Worm (Caenorhabditis elegans) whole organism, L2 larva: ENCODE results near the gene cdr-7.

Source experiments
- C34F6.9 ChIP-seq: fragments of 150-350 bp; optimal IDR thresholded peaks from 2 replicates; lab custom pipeline; 2014; ENCODE audit warnings: missing biosample characterization, missing genetic modification characterization
- R02D3.7 ChIP-seq: fragments of 150-350 bp; optimal IDR thresholded peaks from 2 replicates; lab custom pipeline; 2014; ENCODE audit warnings: missing biosample characterization, missing genetic modification characterization
- Y55F3AM.14 ChIP-seq: fragments of 200-800 bp; sonication (Bioruptor generic); optimal IDR thresholded peaks from 2 replicates; lab custom pipeline; 2018; ENCODE audit warnings: mild to moderate bottlenecking, missing genetic modification characterization, missing compliant biosample characterization
- aly-2 ChIP-seq: fragments of 150-350 bp; optimal IDR thresholded peaks from 2 replicates; lab custom pipeline; 2014; ENCODE audit warnings: missing biosample characterization, missing genetic modification characterization
- ama-1 ChIP-seq: fragments of 150-350 bp; optimal IDR thresholded peaks from 2 replicates; lab custom pipeline; 2018; ENCODE audit warnings: inconsistent platforms
- blmp-1 ChIP-seq: sonication (generic microtip); optimal IDR thresholded peaks from 2 replicates; lab custom pipeline; 2017; ENCODE audit warnings: missing genetic modification characterization, mild to moderate bottlenecking, missing compliant biosample characterization, antibody characterized with exemption, moderate library complexity; ENCODE audit not compliant: insufficient read depth
- crh-2 ChIP-seq: sonication (generic microtip); optimal IDR thresholded peaks from 2 replicates; lab custom pipeline; 2017; ENCODE audit warnings: missing biosample characterization, missing genetic modification characterization
- elt-1 ChIP-seq: fragments of 150-350 bp; optimal IDR thresholded peaks from 2 replicates; lab custom pipeline; 2014; ENCODE audit warnings: missing biosample characterization, missing genetic modification characterization
- elt-3 ChIP-seq: sonication (generic microtip); optimal IDR thresholded peaks from 2 replicates; lab custom pipeline; 2017; ENCODE audit warnings: missing biosample characterization, missing genetic modification characterization
- gmeb-1 ChIP-seq: fragments of 150-350 bp; optimal IDR thresholded peaks from 2 replicates; lab custom pipeline; 2014; ENCODE audit warnings: missing biosample characterization, missing genetic modification characterization
- lin-11 ChIP-seq: fragments of 150-350 bp; sonication (generic microtip); optimal IDR thresholded peaks from 2 replicates; lab custom pipeline; 2014; ENCODE audit warnings: missing biosample characterization, missing genetic modification characterization, inconsistent platforms, mixed read lengths
- lin-13 ChIP-seq: fragments of 150-350 bp; optimal IDR thresholded peaks from 2 replicates; lab custom pipeline; 2014; ENCODE audit warnings: missing biosample characterization, missing genetic modification reagents, missing genetic modification characterization
- lin-39 ChIP-seq: fragments of 150-350 bp; optimal IDR thresholded peaks from 2 replicates; lab custom pipeline; 2014; ENCODE audit warnings: missing biosample characterization, missing genetic modification reagents, missing genetic modification characterization
- lsy-2 ChIP-seq, 2 experiments: fragments of 150-350 bp in 1 of 2; sonication (generic microtip) in 1 of 2; optimal IDR thresholded peaks; 2 replicates each; lab custom pipeline; 2014 to 2017; ENCODE audit warnings: missing biosample characterization in 2 of 2, missing genetic modification characterization in 2 of 2
- mbf-1 ChIP-seq: sonication (generic microtip); optimal IDR thresholded peaks from 2 replicates; lab custom pipeline; 2017; ENCODE audit warnings: missing biosample characterization, missing genetic modification characterization
- mdl-1 ChIP-seq, 2 experiments: fragments of 150-350 bp in 1 of 2; sonication (generic microtip) in 1 of 2; optimal IDR thresholded peaks; 2 replicates each; lab custom pipeline; 2017; ENCODE audit warnings: missing biosample characterization in 2 of 2, missing genetic modification characterization in 2 of 2
- nhr-10 ChIP-seq: sonication (generic microtip); optimal IDR thresholded peaks from 2 replicates; lab custom pipeline; 2017; ENCODE audit warnings: missing biosample characterization, missing genetic modification characterization
- nhr-11 ChIP-seq: fragments of 150-350 bp; optimal IDR thresholded peaks from 2 replicates; lab custom pipeline; 2014; ENCODE audit warnings: missing biosample characterization, missing genetic modification characterization
- nhr-12 ChIP-seq: fragments of 150-350 bp; optimal IDR thresholded peaks from 2 replicates; lab custom pipeline; 2014; ENCODE audit warnings: missing biosample characterization, missing genetic modification characterization
- nhr-21 ChIP-seq: fragments of 150-350 bp; optimal IDR thresholded peaks from 2 replicates; lab custom pipeline; 2014; ENCODE audit warnings: missing biosample characterization, missing genetic modification characterization
- nhr-23 ChIP-seq: fragments of 150-350 bp; optimal IDR thresholded peaks from 2 replicates; lab custom pipeline; 2014; ENCODE audit warnings: missing biosample characterization, missing genetic modification reagents, missing genetic modification characterization
- nhr-237 ChIP-seq: fragments of 150-350 bp; optimal IDR thresholded peaks from 2 replicates; lab custom pipeline; 2014; ENCODE audit warnings: missing biosample characterization, missing genetic modification characterization
- nhr-25 ChIP-seq: fragments of 150-350 bp; sonication (generic microtip); optimal IDR thresholded peaks from 3 replicates; lab custom pipeline; 2014; ENCODE audit warnings: missing biosample characterization, missing genetic modification characterization
- nhr-6 ChIP-seq: fragments of 150-350 bp; optimal IDR thresholded peaks from 2 replicates; lab custom pipeline; 2014; ENCODE audit warnings: missing biosample characterization, missing genetic modification characterization
- nhr-77 ChIP-seq: fragments of 150-350 bp; optimal IDR thresholded peaks from 2 replicates; lab custom pipeline; 2014; ENCODE audit warnings: missing biosample characterization, missing genetic modification characterization
- peb-1 ChIP-seq: fragments of 150-350 bp; optimal IDR thresholded peaks from 2 replicates; lab custom pipeline; 2014; ENCODE audit warnings: missing biosample characterization, missing genetic modification characterization
- sem-4 ChIP-seq: fragments of 150-350 bp; optimal IDR thresholded peaks from 2 replicates; lab custom pipeline; 2014; ENCODE audit warnings: missing biosample characterization, missing genetic modification reagents, missing genetic modification characterization
- skn-1 ChIP-seq: sonication (generic microtip); optimal IDR thresholded peaks from 2 replicates; lab custom pipeline; 2017; ENCODE audit warnings: missing biosample characterization, missing genetic modification characterization
- sma-9 ChIP-seq, 2 experiments: fragments of 150-350 bp in 1 of 2; sonication (generic microtip) in 1 of 2; optimal IDR thresholded peaks; 2 replicates each; lab custom pipeline; 2014 to 2016; ENCODE audit warnings: missing genetic modification characterization in 2 of 2, mild to moderate bottlenecking in 1 of 2, missing biosample characterization in 1 of 2, missing compliant biosample characterization in 1 of 2, missing genetic modification reagents in 1 of 2, moderate library complexity in 1 of 2
- snpc-4 ChIP-seq: fragments of 150-350 bp; optimal IDR thresholded peaks from 2 replicates; lab custom pipeline; 2014; ENCODE audit warnings: missing biosample characterization, missing genetic modification characterization
- unc-55 ChIP-seq: fragments of 150-350 bp; sonication (generic microtip); optimal IDR thresholded peaks from 3 replicates; lab custom pipeline; 2014; ENCODE audit warnings: missing biosample characterization, missing genetic modification reagents, missing genetic modification characterization
- unc-62 ChIP-seq: fragments of 150-350 bp; optimal IDR thresholded peaks from 2 replicates; lab custom pipeline; 2014; ENCODE audit warnings: missing biosample characterization, missing genetic modification reagents, missing genetic modification characterization
- zag-1 ChIP-seq: fragments of 150-350 bp; optimal IDR thresholded peaks from 2 replicates; lab custom pipeline; 2014; ENCODE audit warnings: missing biosample characterization, missing genetic modification characterization
- ztf-1 ChIP-seq: fragments of 200-800 bp; sonication (Bioruptor generic); conservative IDR thresholded peaks from 2 replicates; pipeline ENCODE4 v1.3.6; 2022; ENCODE audit warnings: missing genetic modification characterization, missing compliant biosample characterization
- ztf-4 ChIP-seq: fragments of 150-350 bp; optimal IDR thresholded peaks from 2 replicates; lab custom pipeline; 2014; ENCODE audit warnings: missing biosample characterization, missing genetic modification characterization

The cdr-7 gene

DNA sequence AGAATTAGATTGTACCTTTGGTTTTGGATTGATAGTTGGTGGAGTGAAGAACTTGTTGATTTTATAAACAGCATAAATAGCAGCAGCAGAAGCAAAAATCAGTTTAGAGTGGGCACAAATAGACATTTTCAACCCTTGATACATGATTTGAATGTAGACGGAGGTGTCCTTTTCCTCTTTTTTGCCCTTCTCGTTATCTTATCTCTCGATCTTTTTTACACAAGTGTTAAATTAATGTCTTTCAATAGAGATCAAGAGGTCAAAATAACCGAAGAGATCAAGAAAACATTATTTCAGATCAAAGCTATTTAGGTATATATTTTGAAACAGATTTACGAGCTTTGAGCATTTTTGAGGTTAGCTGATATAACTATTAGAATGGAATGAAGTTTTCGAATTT lies at the start of gene cdr-7:
Gene cdr-7 (minus strand): TSS at position 205 of the 400 bp plus-strand sequence.
- peak; percentile 13 for TF ChIP-seq blmp-1 (tag; lab: Kevin White, UChicago)
- TF ChIP-seq nhr-10, result no peak
- TF ChIP-seq nhr-25 (tag; lab: Kevin White, UChicago), result peak; percentile 12
- TF ChIP-seq sma-9 (GFP tag; optimal IDR thresholded peaks at IDR 0.05; lab: Kevin White, UChicago), result peak; percentile 42
- no peak for TF ChIP-seq sma-9 (tag; optimal IDR thresholded peaks at IDR 0.05; lab: Kevin White, UChicago)

ce11 chrV:12460583-12460982 lies 48.7 kb upstream of the cdr-7 start:
- TF ChIP-seq unc-55 (GFP tag; lab: Kevin White, UChicago) (peak; percentile 38), elt-1 (tag; lab: Kevin White, UChicago) (no peak)

DNA sequence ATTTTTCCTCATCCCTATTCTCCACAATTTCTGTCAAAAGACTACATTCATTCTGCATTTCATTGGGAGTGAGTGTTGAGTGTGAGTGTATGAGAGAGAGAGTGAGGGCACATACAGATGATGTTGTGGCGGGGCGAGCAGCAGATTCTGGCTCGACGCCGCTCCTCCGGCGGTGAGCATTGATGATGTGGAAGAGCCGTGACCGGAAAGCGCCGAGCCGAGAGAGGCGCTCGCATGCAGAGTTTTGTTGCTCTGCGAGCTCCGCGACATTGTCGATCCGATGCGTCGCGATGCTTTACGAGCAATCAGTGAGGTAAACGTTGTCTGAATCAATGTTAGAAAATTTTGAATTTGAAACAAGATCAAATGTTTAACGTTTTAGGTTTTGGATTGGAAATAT lies 43.8 kb upstream of the cdr-7 start:
- TF ChIP-seq elt-1 (tag; lab: Kevin White, UChicago), result no peak
- TF ChIP-seq R02D3.7, result no peak
- no peak for TF ChIP-seq nhr-10
- no peak for TF ChIP-seq ztf-1 (GFP tag; lab: Robert Waterston, UW)
- TF ChIP-seq nhr-11 (tag; lab: Kevin White, UChicago), result no peak
- no peak for TF ChIP-seq mbf-1 (tag; lab: Kevin White, UChicago)
- no peak for TF ChIP-seq nhr-237 (tag; lab: Kevin White, UChicago)
- TF ChIP-seq crh-2, result no peak
- TF ChIP-seq elt-3 (tag; lab: Kevin White, UChicago), result no peak
- no peak for TF ChIP-seq lin-11
- no peak for TF ChIP-seq nhr-6
- no peak for TF ChIP-seq aly-2 (tag; lab: Kevin White, UChicago)
- no peak for TF ChIP-seq nhr-77

ce11 chrV:12450441-12450840 lies 38.5 kb upstream of the cdr-7 start, which contains the start of gene F28C1.1:
TSS of gene F28C1.1 (plus strand) at chrV:12450805.
- TF ChIP-seq gmeb-1 (tag; lab: Kevin White, UChicago), result peak; percentile 89
- TF ChIP-seq C34F6.9, result peak; percentile 40
- peak; percentile 7 for TF ChIP-seq lin-13 (GFP tag; lab: Kevin White, UChicago)
- peak; percentile 29 for TF ChIP-seq R02D3.7
- no peak for TF ChIP-seq snpc-4
- peak; percentile 62 for TF ChIP-seq unc-55 (GFP tag; lab: Kevin White, UChicago)
- no peak for TF ChIP-seq zag-1
- no peak for TF ChIP-seq crh-2
- no peak for TF ChIP-seq nhr-10
- no peak for TF ChIP-seq nhr-12
- no peak for TF ChIP-seq lin-39
- TF ChIP-seq, all 48 proteins: peak for 5

DNA sequence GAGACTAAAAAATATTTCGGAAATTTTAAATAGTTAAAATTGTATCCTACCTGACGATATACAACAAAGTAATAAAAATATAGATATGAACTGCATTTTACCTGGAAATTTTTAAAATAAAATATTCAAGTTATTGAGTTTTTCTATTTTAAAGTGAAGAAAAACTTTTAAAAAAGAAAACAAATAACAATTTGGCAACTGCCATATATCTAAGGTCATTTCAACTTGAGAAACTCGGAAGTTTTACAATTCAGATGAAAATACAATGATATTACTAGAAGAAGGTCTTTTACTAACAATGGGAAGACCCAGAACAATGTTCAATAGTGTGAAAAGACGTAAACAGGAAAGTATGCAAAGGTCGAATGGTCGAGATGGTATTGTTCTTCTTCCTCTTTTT lies 38.0 kb upstream of the cdr-7 start, which contains the start of gene C54D10.10:
Gene C54D10.10 (minus strand): TSS at position 101 of the 400 bp plus-strand sequence.
- TF ChIP-seq skn-1 (tag; lab: Kevin White, UChicago) (no peak), aly-2 (tag; lab: Kevin White, UChicago) (no peak), nhr-25 (tag; lab: Kevin White, UChicago) (peak; percentile 41)

ce11 chrV:12446895-12447294 lies 35.0 kb upstream of the cdr-7 start, which contains the start of the genes pals-38 and C54D10.9:
TSS of gene pals-38 (minus strand) at chrV:12446995.
TSS of gene C54D10.9 (plus strand) at chrV:12447153.
- no peak for TF ChIP-seq unc-62
- TF ChIP-seq mdl-1 (tag; optimal IDR thresholded peaks at IDR 0.05; lab: Kevin White, UChicago), result no peak
- TF ChIP-seq nhr-237 (tag; lab: Kevin White, UChicago), result no peak
- TF ChIP-seq sem-4 (tag; lab: Kevin White, UChicago), result no peak
- no peak for TF ChIP-seq ztf-4 (tag; lab: Kevin White, UChicago)
- TF ChIP-seq Y55F3AM.14, result no peak
- TF ChIP-seq aly-2 (tag; lab: Kevin White, UChicago), result no peak
- no peak for TF ChIP-seq nhr-21 (tag; lab: Kevin White, UChicago)
- no peak for TF ChIP-seq elt-1 (tag; lab: Kevin White, UChicago)
- no peak for TF ChIP-seq snpc-4
- no peak for TF ChIP-seq peb-1
- no peak for TF ChIP-seq lsy-2 (tag; optimal IDR thresholded peaks at IDR 0.05; lab: Kevin White, UChicago)
- no peak for TF ChIP-seq nhr-23 (tag; lab: Kevin White, UChicago)
- no peak for TF ChIP-seq ama-1 (lab: Kevin White, UChicago)
- no peak for TF ChIP-seq lin-39
